Worm (Caenorhabditis elegans) whole organism, mixed stage, embryonic: ENCODE results near the gene W09G12.7.

Experiments
- cnd-1 ChIP-seq: fragments of 200-800 bp; sonication (Bioruptor generic); optimal IDR thresholded peaks from 2 replicates; lab custom pipeline; 2018; ENCODE audit warnings: mild to moderate bottlenecking, missing genetic modification characterization, missing compliant biosample characterization
- ham-2 ChIP-seq: fragments of 200-800 bp; sonication (Bioruptor generic); optimal IDR thresholded peaks from 2 replicates; lab custom pipeline; 2018; ENCODE audit warnings: mild to moderate bottlenecking, missing genetic modification characterization, missing compliant biosample characterization
- snpc-4 ChIP-seq: fragments of 150-350 bp; optimal IDR thresholded peaks from 2 replicates; lab custom pipeline; 2014; ENCODE audit warnings: missing biosample characterization, missing genetic modification characterization
- ztf-11 ChIP-seq: fragments of 150-350 bp; optimal IDR thresholded peaks from 2 replicates; lab custom pipeline; 2014; ENCODE audit warnings: missing biosample characterization, missing genetic modification characterization

- TF ChIP-seq snpc-4 (tag; lab: Kevin White, UChicago), result no peak
- no peak for TF ChIP-seq cnd-1
- no peak for TF ChIP-seq ham-2 (GFP tag; lab: Kevin White, UChicago)
- TF ChIP-seq ztf-11 (tag; lab: Kevin White, UChicago), result no peak
These were observed 16.4 kb downstream of the W09G12.7 start, which contains the start of gene F38A1.9 for ce11 chrIV:1245244-1245643.
